Fruit fly (Drosophila melanogaster) whole organism, prepupa: ENCODE measurements around the gene Ns1.

ENCODE experiments used
- CG10631 ChIP-seq: fragments of 200-800 bp; sonication (Bioruptor generic); optimal IDR thresholded peaks from 2 replicates; lab custom pipeline; 2016; ENCODE audit warnings: missing biosample characterization, missing genetic modification characterization
- CG11762 ChIP-seq: fragments of 200-800 bp; sonication (Bioruptor generic); optimal IDR thresholded peaks from 3 replicates; lab custom pipeline; 2016; ENCODE audit warnings: missing biosample characterization, missing genetic modification characterization; ENCODE audit not compliant: insufficient read depth
- CG16779 ChIP-seq: fragments of 200-800 bp; sonication (Bioruptor generic); optimal IDR thresholded peaks from 3 replicates; lab custom pipeline; 2017; ENCODE audit warnings: missing biosample characterization, mild to moderate bottlenecking, missing genetic modification characterization
- CG3919 ChIP-seq: fragments of 200-800 bp; sonication (Bioruptor generic); optimal IDR thresholded peaks from 3 replicates; lab custom pipeline; 2016; ENCODE audit warnings: missing biosample characterization, missing genetic modification characterization
- CG6854 ChIP-seq: fragments of 200-800 bp; sonication (Bioruptor generic); optimal IDR thresholded peaks from 2 replicates; lab custom pipeline; 2017; ENCODE audit warnings: missing biosample characterization, mild to moderate bottlenecking, missing genetic modification characterization
- Eip78C ChIP-seq: fragments of 200-800 bp; sonication (Bioruptor generic); peaks from one replicate; lab custom pipeline; 2016; ENCODE audit warnings: missing biosample characterization, missing genetic modification characterization
- Gug ChIP-seq: fragments of 200-800 bp; sonication (Bioruptor generic); IDR thresholded peaks from 2 replicates; pipeline ENCODE4 v1.3.6; 2022; ENCODE audit warnings: missing biosample characterization, missing genetic modification characterization
- achi ChIP-seq: fragments of 200-800 bp; sonication (Bioruptor generic); optimal IDR thresholded peaks from 3 replicates; lab custom pipeline; 2016; ENCODE audit warnings: missing biosample characterization, missing genetic modification characterization
- ss ChIP-seq, 2 experiments: fragments of 200-800 bp; sonication (Bioruptor generic); optimal IDR thresholded peaks; 2 replicates in 1 of 2; 3 replicates in 1 of 2; lab custom pipeline; 2017 to 2018; ENCODE audit warnings: mild to moderate bottlenecking in 2 of 2, missing biosample characterization in 2 of 2, missing genetic modification characterization in 2 of 2, moderate library complexity in 1 of 2

DNA sequence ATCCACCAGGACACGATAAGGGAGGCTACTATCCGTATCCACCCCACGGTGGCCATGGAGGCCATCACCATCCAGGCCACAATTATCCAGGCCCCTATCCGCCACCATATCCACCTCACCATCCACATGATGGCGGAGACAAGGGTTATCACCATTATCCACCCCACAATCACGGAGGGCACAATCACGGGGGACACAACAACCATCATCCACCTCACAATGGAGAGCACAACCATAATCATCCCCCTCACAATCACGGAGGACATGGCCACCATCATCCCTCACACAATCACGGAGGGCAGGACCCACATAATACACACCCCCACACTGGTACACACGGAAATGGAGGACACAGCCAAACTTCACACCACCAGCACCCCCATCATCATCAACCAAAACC, 42.7 kb downstream of the Ns1 start:
- no peak for TF ChIP-seq achi (GFP tag; lab: Kevin White, UChicago)
- no peak for TF ChIP-seq Eip78C (GFP tag; lab: Kevin White, UChicago)
- TF ChIP-seq CG11762: no peak
- no peak for TF ChIP-seq CG6854
- TF ChIP-seq CG10631 (GFP tag; lab: Kevin White, UChicago): no peak
- no peak for TF ChIP-seq CG3919 (GFP tag; lab: Kevin White, UChicago)
- no peak for TF ChIP-seq CG16779
- no peak for TF ChIP-seq Gug
- no peak for TF ChIP-seq ss (GFP tag; optimal IDR thresholded peaks at IDR 0.05; lab: Kevin White, UChicago)
